Fruit fly (Drosophila melanogaster) whole organism, wandering third instar larva: ENCODE results near the gene CG15027.

Source experiments
- Abd-B ChIP-seq: fragments of >200 bp; optimal IDR thresholded peaks from 2 replicates; lab custom pipeline; 2017; ENCODE audit warnings: missing biosample characterization, missing genetic modification characterization
- CG32264 ChIP-seq: fragments of 200-800 bp; sonication (Bioruptor generic); optimal IDR thresholded peaks from 2 replicates; lab custom pipeline; 2016; ENCODE audit warnings: missing biosample characterization, missing genetic modification characterization
- CG9705 ChIP-seq: fragments of 200-800 bp; sonication (Bioruptor generic); optimal IDR thresholded peaks from 2 replicates; lab custom pipeline; 2018; ENCODE audit warnings: missing biosample characterization, mild to moderate bottlenecking, missing genetic modification characterization
- CrebA ChIP-seq: fragments of 200-800 bp; sonication (Bioruptor generic); optimal IDR thresholded peaks from 2 replicates; lab custom pipeline; 2016; ENCODE audit warnings: missing biosample characterization, mild to moderate bottlenecking, missing genetic modification characterization, borderline replicate concordance
- Dfd ChIP-seq: fragments of >200 bp; optimal IDR thresholded peaks from 2 replicates; lab custom pipeline; 2017; ENCODE audit warnings: missing biosample characterization, missing genetic modification characterization
- Dif ChIP-seq: fragments of 200-275, 200-300 bp; sonication (Bioruptor generic); optimal IDR thresholded peaks from 2 replicates; lab custom pipeline; 2018; ENCODE audit warnings: missing biosample characterization, missing genetic modification characterization; ENCODE audit not compliant: partially characterized antibody
- GATAd ChIP-seq: sonication (Bioruptor generic); optimal IDR thresholded peaks from 2 replicates; lab custom pipeline; 2016; ENCODE audit warnings: missing biosample characterization, missing genetic modification characterization
- HLH106 ChIP-seq: fragments of 200-800 bp; optimal IDR thresholded peaks from 3 replicates; lab custom pipeline; 2019; ENCODE audit warnings: missing biosample characterization, mild to moderate bottlenecking, missing genetic modification characterization, moderate library complexity
- Hnf4 ChIP-seq: fragments of 200-800 bp; sonication (Bioruptor generic); optimal IDR thresholded peaks from 2 replicates; lab custom pipeline; 2016; ENCODE audit warnings: missing biosample characterization, mild to moderate bottlenecking, missing genetic modification characterization
- Hr78 ChIP-seq: fragments of >200 bp; optimal IDR thresholded peaks from 2 replicates; lab custom pipeline; 2017; ENCODE audit warnings: missing biosample characterization, missing genetic modification characterization
- Hr83 ChIP-seq: fragments of 200-300 bp; sonication (Bioruptor generic); optimal IDR thresholded peaks from 2 replicates; lab custom pipeline; 2016; ENCODE audit warnings: missing biosample characterization, mild to moderate bottlenecking, missing genetic modification characterization, moderate library complexity; ENCODE audit not compliant: poor library complexity, severe bottlenecking
- Jra ChIP-seq: sonication (Bioruptor generic); optimal IDR thresholded peaks from 2 replicates; lab custom pipeline; 2016; ENCODE audit warnings: missing biosample characterization, missing genetic modification characterization
- Mio ChIP-seq: sonication (Bioruptor generic); optimal IDR thresholded peaks from 2 replicates; lab custom pipeline; 2016; ENCODE audit warnings: missing biosample characterization, missing genetic modification characterization
- Myc ChIP-seq: fragments of >200 bp; optimal IDR thresholded peaks from 2 replicates; lab custom pipeline; 2017
- N ChIP-seq: fragments of >200 bp; optimal IDR thresholded peaks from 2 replicates; lab custom pipeline; 2018; ENCODE audit warnings: missing biosample characterization, missing external identifiers, missing genetic modification characterization
- OdsH ChIP-seq: fragments of 200-800 bp; sonication (Bioruptor generic); optimal IDR thresholded peaks from 2 replicates; lab custom pipeline; 2016; ENCODE audit warnings: missing biosample characterization, mild to moderate bottlenecking, missing genetic modification characterization
- Rel ChIP-seq, 2 experiments: fragments of 200-800 bp; sonication (Bioruptor generic) in 1 of 2; optimal IDR thresholded peaks; 2 replicates in 1 of 2; 3 replicates in 1 of 2; lab custom pipeline; 2016 to 2019; ENCODE audit warnings: mild to moderate bottlenecking in 2 of 2, missing biosample characterization in 2 of 2, missing genetic modification characterization in 2 of 2, moderate library complexity in 1 of 2
- Sp1 ChIP-seq: fragments of 200-800 bp; sonication (Bioruptor generic); optimal IDR thresholded peaks from 3 replicates; lab custom pipeline; 2019; ENCODE audit warnings: missing biosample characterization, mild to moderate bottlenecking, missing genetic modification characterization, moderate library complexity
- Vsx2 ChIP-seq: fragments of 200-300, 225-300 bp; sonication (Bioruptor generic); optimal IDR thresholded peaks from 2 replicates; lab custom pipeline; 2018; ENCODE audit warnings: missing biosample characterization, missing genetic modification characterization; ENCODE audit not compliant: partially characterized antibody
- br ChIP-seq: fragments of 200-800 bp; sonication (Bioruptor generic); optimal IDR thresholded peaks from 2 replicates; lab custom pipeline; 2016; ENCODE audit warnings: missing biosample characterization, missing genetic modification characterization
- brk ChIP-seq: fragments of 200-800 bp; sonication (Bioruptor generic); optimal IDR thresholded peaks from 2 replicates; lab custom pipeline; 2016; ENCODE audit warnings: missing biosample characterization, mild to moderate bottlenecking, missing genetic modification characterization
- dl ChIP-seq, 2 experiments: fragments of 175-275, 200-275 bp in 1 of 2; fragments of 200-275 bp in 1 of 2; sonication (Bioruptor generic); optimal IDR thresholded peaks; lab custom pipeline; 2018; ENCODE audit warnings: mild to moderate bottlenecking in 2 of 2, missing biosample characterization in 2 of 2, missing genetic modification characterization in 2 of 2, moderate library complexity in 2 of 2; ENCODE audit not compliant: partially characterized antibody in 2 of 2, insufficient read depth in 1 of 2
- dmrt93B ChIP-seq: fragments of 200-800 bp; sonication (Bioruptor generic); optimal IDR thresholded peaks from 2 replicates; lab custom pipeline; 2018; ENCODE audit warnings: missing biosample characterization, mild to moderate bottlenecking, missing genetic modification characterization
- dsf ChIP-seq: sonication (Bioruptor generic); optimal IDR thresholded peaks from 2 replicates; lab custom pipeline; 2016; ENCODE audit warnings: missing biosample characterization, missing genetic modification characterization, borderline replicate concordance
- ey ChIP-seq: fragments of 200-800 bp; sonication (Bioruptor generic); optimal IDR thresholded peaks from 2 replicates; lab custom pipeline; 2016; ENCODE audit warnings: missing biosample characterization, missing genetic modification characterization
- foxo ChIP-seq, 2 experiments: fragments of 200-800 bp; sonication (Bioruptor generic); optimal IDR thresholded peaks; 2 replicates in 1 of 2; 3 replicates in 1 of 2; lab custom pipeline; 2016 to 2017; ENCODE audit warnings: missing biosample characterization in 2 of 2, missing genetic modification characterization in 2 of 2
- fru ChIP-seq: fragments of 200-800 bp; sonication (Bioruptor generic); optimal IDR thresholded peaks from 3 replicates; lab custom pipeline; 2016; ENCODE audit warnings: missing biosample characterization, mild to moderate bottlenecking, missing genetic modification characterization
- h ChIP-seq: fragments of 200-800 bp; sonication (Bioruptor generic); optimal IDR thresholded peaks from 3 replicates; lab custom pipeline; 2016; ENCODE audit warnings: missing biosample characterization, mild to moderate bottlenecking, missing genetic modification characterization
- jim ChIP-seq: fragments of 175-275, 200-325 bp; sonication (Bioruptor generic); optimal IDR thresholded peaks from 2 replicates; lab custom pipeline; 2016; ENCODE audit warnings: missing biosample characterization, mild to moderate bottlenecking, missing genetic modification characterization
- lola ChIP-seq: fragments of >200 bp; optimal IDR thresholded peaks from 2 replicates; lab custom pipeline; 2017; ENCODE audit warnings: missing biosample characterization, missing genetic modification characterization
- pan ChIP-seq: fragments of >200 bp; optimal IDR thresholded peaks from 2 replicates; lab custom pipeline; 2017
- psq ChIP-seq: fragments of 200-800 bp; sonication (Bioruptor generic); optimal IDR thresholded peaks from 3 replicates; lab custom pipeline; 2017; ENCODE audit warnings: missing biosample characterization, mild to moderate bottlenecking, missing genetic modification characterization, moderate library complexity
- rgr ChIP-seq: fragments of 200-800 bp; sonication (Bioruptor generic); optimal IDR thresholded peaks from 3 replicates; lab custom pipeline; 2016; ENCODE audit warnings: missing biosample characterization, mild to moderate bottlenecking, missing genetic modification characterization
- sage ChIP-seq: fragments of 200-800 bp; sonication (Bioruptor generic); optimal IDR thresholded peaks from 2 replicates; lab custom pipeline; 2016; ENCODE audit warnings: missing biosample characterization, mild to moderate bottlenecking, missing genetic modification characterization
- sv ChIP-seq: fragments of 200-800 bp; sonication (Bioruptor generic); optimal IDR thresholded peaks from 3 replicates; lab custom pipeline; 2016; ENCODE audit warnings: missing biosample characterization, missing genetic modification characterization
- tai ChIP-seq: sonication (Bioruptor generic); optimal IDR thresholded peaks from 2 replicates; lab custom pipeline; 2016; ENCODE audit warnings: missing biosample characterization, missing genetic modification characterization
- usp ChIP-seq: fragments of >200 bp; optimal IDR thresholded peaks from 2 replicates; lab custom pipeline; 2017; ENCODE audit warnings: missing biosample characterization, missing genetic modification characterization
- woc ChIP-seq: sonication (Bioruptor generic); optimal IDR thresholded peaks from 2 replicates; lab custom pipeline; 2016; ENCODE audit warnings: missing biosample characterization, mild to moderate bottlenecking, missing genetic modification characterization

CG15027 gene

DNA sequence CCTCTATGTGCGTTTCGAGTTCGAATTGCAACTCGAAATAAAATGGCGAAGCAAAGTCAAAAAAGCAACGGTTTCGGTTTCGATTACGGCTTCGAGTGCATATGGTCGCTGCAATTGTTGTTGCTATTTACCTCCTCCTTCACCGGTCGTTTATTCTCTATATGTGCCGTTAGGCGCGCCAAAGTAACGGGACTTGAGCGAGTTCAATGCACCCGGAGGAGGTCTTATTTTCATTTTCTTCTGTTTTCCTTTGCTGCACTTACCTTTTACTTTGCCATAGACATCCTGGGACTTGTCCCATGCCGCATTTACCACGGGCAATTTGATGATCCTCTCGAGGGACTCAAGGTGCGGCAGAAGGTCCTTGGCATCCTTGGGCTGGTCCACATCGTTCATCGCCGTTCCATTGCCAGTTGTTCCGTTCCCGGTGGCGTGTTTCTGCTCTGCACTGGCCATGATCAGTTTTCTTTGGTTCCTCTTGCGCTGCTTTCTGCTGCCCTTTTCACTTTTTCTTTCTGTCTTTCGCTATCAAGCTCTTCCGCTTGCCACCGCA, 10.1 kb downstream of the CG15027 start:
- TF ChIP-seq br (no peak), sv (GFP tag; lab: Kevin White, UChicago) (no peak), Abd-B (no peak), Dif (GFP tag; lab: Kevin White, UChicago) (no peak), CrebA (no peak), N (GFP tag; lab: Kevin White, UChicago) (no peak), dsf (GFP tag; lab: Kevin White, UChicago) (no peak), rgr (no peak), Rel (GFP tag; optimal IDR thresholded peaks at IDR 0.05; lab: Kevin White, UChicago) (no peak), Rel (tag; optimal IDR thresholded peaks at IDR 0.05; lab: Kevin White, UChicago) (no peak), CG9705 (GFP tag; lab: Kevin White, UChicago) (no peak), lola (GFP tag; lab: Kevin White, UChicago) (no peak), Hr78 (GFP tag; lab: Kevin White, UChicago) (no peak), tai (GFP tag; lab: Kevin White, UChicago) (no peak), fru (GFP tag; lab: Kevin White, UChicago) (no peak), Vsx2 (GFP tag; lab: Kevin White, UChicago) (no peak)
- TF ChIP-seq, all 38 proteins: peak for 0

DNA sequence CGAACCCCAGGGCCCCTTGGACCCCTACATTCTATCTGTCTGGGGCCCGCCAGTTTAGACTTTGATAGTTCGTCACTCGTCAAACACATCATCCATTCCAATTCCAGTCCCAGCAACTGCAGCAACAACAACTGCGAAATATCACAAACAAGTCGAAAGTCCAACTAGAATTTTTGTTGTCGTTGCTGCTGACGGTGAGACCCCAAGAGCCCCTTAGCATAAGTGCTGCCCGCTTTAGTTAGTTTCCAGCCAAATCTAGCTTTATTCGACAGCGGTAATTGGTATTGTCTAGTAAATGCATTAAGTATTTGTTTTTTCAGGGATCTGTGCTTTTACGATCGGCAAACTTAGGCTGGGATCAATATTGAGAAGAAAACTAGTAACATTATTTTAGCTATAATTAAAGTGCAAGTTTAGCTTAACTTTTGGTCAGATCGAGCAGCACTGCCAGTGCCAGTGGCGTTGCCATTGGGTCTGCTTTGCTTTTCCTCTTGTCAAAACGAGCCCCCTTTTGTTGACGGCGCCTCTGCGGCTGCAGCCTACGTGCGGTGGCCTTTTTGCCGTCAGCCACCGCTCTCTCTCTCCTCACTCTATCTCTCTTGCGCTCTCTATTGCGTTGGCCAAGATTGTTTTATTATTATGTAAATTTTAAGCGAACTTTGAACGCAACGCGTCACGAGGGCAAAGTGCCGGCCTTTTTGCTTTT, 10.8 kb downstream of the CG15027 start:
- TF ChIP-seq foxo (GFP tag; optimal IDR thresholded peaks at IDR 0.05; lab: Kevin White, UChicago) = peak in 1 of 2 experiments; percentile 90
- peak; percentile 87 for TF ChIP-seq Hnf4 (GFP tag; lab: Kevin White, UChicago)
- peak; percentile 70 for TF ChIP-seq Jra (GFP tag; lab: Kevin White, UChicago)
- TF ChIP-seq Dif (GFP tag; lab: Kevin White, UChicago) = no peak
- TF ChIP-seq usp = no peak
- TF ChIP-seq pan (lab: Kevin White, UChicago) = no peak
- peak; percentile 86 for TF ChIP-seq h (GFP tag; lab: Kevin White, UChicago)
- no peak for TF ChIP-seq Vsx2 (GFP tag; lab: Kevin White, UChicago)
- no peak for TF ChIP-seq N (GFP tag; lab: Kevin White, UChicago)
- TF ChIP-seq rgr = peak; percentile 85
- TF ChIP-seq GATAd (GFP tag; lab: Kevin White, UChicago) = peak; percentile 50
- TF ChIP-seq dsf (GFP tag; lab: Kevin White, UChicago) = no peak
- peak; percentile 76 for TF ChIP-seq Sp1
- TF ChIP-seq lola (GFP tag; lab: Kevin White, UChicago) = no peak
- TF ChIP-seq dl (GFP tag; optimal IDR thresholded peaks at IDR 0.05; lab: Kevin White, UChicago; ENCODE audit: insufficient read depth in 1 of 2, partially characterized antibody in 2 of 2) = no peak
- TF ChIP-seq CrebA = no peak
- TF ChIP-seq Hr78 (GFP tag; lab: Kevin White, UChicago) = no peak
- no peak for TF ChIP-seq Dfd (GFP tag; lab: Kevin White, UChicago)
- peak; percentile 88 for TF ChIP-seq br
- TF ChIP-seq tai (GFP tag; lab: Kevin White, UChicago) = peak; percentile 70
- peak; percentile 85 for TF ChIP-seq ey (GFP tag; lab: Kevin White, UChicago)
- peak; percentile 72 for TF ChIP-seq OdsH (GFP tag; lab: Kevin White, UChicago)
- TF ChIP-seq HLH106 (tag; lab: Kevin White, UChicago) = peak; percentile 70
- TF ChIP-seq CG32264 (GFP tag; lab: Kevin White, UChicago) = peak; percentile 10
- peak; percentile 87 for TF ChIP-seq woc (GFP tag; lab: Kevin White, UChicago)
- peak; percentile 65 for TF ChIP-seq psq
- peak; percentile 90 for TF ChIP-seq fru (GFP tag; lab: Kevin White, UChicago)
- peak; percentile 64 for TF ChIP-seq Hr83
- peak; percentile 47 for TF ChIP-seq CG9705 (GFP tag; lab: Kevin White, UChicago)
- peak; percentile 95 for TF ChIP-seq Myc
- no peak for TF ChIP-seq sage (GFP tag; lab: Kevin White, UChicago)
- no peak for TF ChIP-seq Rel (GFP tag; optimal IDR thresholded peaks at IDR 0.05; lab: Kevin White, UChicago)
- TF ChIP-seq Rel (tag; optimal IDR thresholded peaks at IDR 0.05; lab: Kevin White, UChicago) = no peak
- peak; percentile 91 for TF ChIP-seq sv (GFP tag; lab: Kevin White, UChicago)
- TF ChIP-seq jim (GFP tag; lab: Kevin White, UChicago) = peak; percentile 56
- TF ChIP-seq Abd-B = no peak
- TF ChIP-seq brk (GFP tag; lab: Kevin White, UChicago) = peak; percentile 65
- TF ChIP-seq dmrt93B (GFP tag; lab: Kevin White, UChicago) = peak; percentile 49
- TF ChIP-seq Mio = peak; percentile 31
